Worm (Caenorhabditis elegans) whole organism, young adult: ENCODE measurements around the gene scyl-1.

Source experiments
- B0261.1 ChIP-seq: sonication (generic microtip); optimal IDR thresholded peaks from 2 replicates; lab custom pipeline; 2016; ENCODE audit warnings: mild to moderate bottlenecking, missing genetic modification characterization, moderate library complexity, missing compliant biosample characterization
- C17E4.6 ChIP-seq: fragments of 200-800 bp; sonication (Bioruptor generic); IDR thresholded peaks from 2 replicates; pipeline ENCODE4 v1.3.6; 2022; ENCODE audit warnings: missing genetic modification reagents, missing genetic modification characterization, missing compliant biosample characterization
- F10E7.11 ChIP-seq: sonication (generic microtip); optimal IDR thresholded peaks from 2 replicates; lab custom pipeline; 2017; ENCODE audit warnings: mild to moderate bottlenecking, missing genetic modification characterization, moderate library complexity, missing compliant biosample characterization
- F22D6.2 ChIP-seq: sonication (generic microtip); optimal IDR thresholded peaks from 2 replicates; lab custom pipeline; 2016; ENCODE audit warnings: mild to moderate bottlenecking, missing genetic modification characterization, missing compliant biosample characterization
- F33H1.4 ChIP-seq: fragments of 200-800 bp; sonication (Bioruptor generic); IDR thresholded peaks from 2 replicates; pipeline ENCODE4 v1.3.6; 2022; ENCODE audit warnings: missing genetic modification reagents, missing genetic modification characterization, missing compliant biosample characterization
- F52B5.7 ChIP-seq: sonication (generic microtip); optimal IDR thresholded peaks from 2 replicates; lab custom pipeline; 2016; ENCODE audit warnings: mild to moderate bottlenecking, missing genetic modification characterization, missing compliant biosample characterization
- F57A8.1 ChIP-seq: fragments of 200-800 bp; sonication (Bioruptor generic); optimal IDR thresholded peaks from 2 replicates; lab custom pipeline; 2018; ENCODE audit warnings: mild to moderate bottlenecking, missing genetic modification characterization, moderate library complexity, missing compliant biosample characterization
- K12H6.12 ChIP-seq: fragments of 200-800 bp; sonication (Bioruptor generic); optimal IDR thresholded peaks from 2 replicates; lab custom pipeline; 2018; ENCODE audit warnings: mild to moderate bottlenecking, missing genetic modification characterization, missing compliant biosample characterization
- T26A5.8 ChIP-seq: sonication (generic microtip); optimal IDR thresholded peaks from 2 replicates; lab custom pipeline; 2016; ENCODE audit warnings: missing genetic modification characterization, missing compliant biosample characterization
- Y53F4B.3 ChIP-seq: fragments of 200-800 bp; sonication (Bioruptor generic); IDR thresholded peaks from 2 replicates; pipeline ENCODE4 v1.3.6; 2022; ENCODE audit warnings: missing genetic modification reagents, missing genetic modification characterization, missing compliant biosample characterization
- Y53G8AR.9 ChIP-seq: fragments of 200-800 bp; sonication (Bioruptor generic); conservative IDR thresholded peaks from 2 replicates; pipeline ENCODE4 v1.3.6; 2022; ENCODE audit warnings: missing genetic modification reagents, missing genetic modification characterization, missing compliant biosample characterization
- Y56A3A.18 ChIP-seq: fragments of 200-800 bp; sonication (Bioruptor generic); IDR thresholded peaks from 2 replicates; pipeline ENCODE4 v1.3.6; 2022; ENCODE audit warnings: missing genetic modification reagents, missing genetic modification characterization, missing compliant biosample characterization
- akir-1 ChIP-seq: fragments of 200-800 bp; sonication (Bioruptor generic); optimal IDR thresholded peaks from 2 replicates; lab custom pipeline; 2018; ENCODE audit warnings: mild to moderate bottlenecking, missing genetic modification characterization, moderate library complexity, missing compliant biosample characterization
- aptf-3 ChIP-seq: fragments of 200-800 bp; sonication (Bioruptor generic); IDR thresholded peaks from 2 replicates; pipeline ENCODE4 v1.3.6; 2022; ENCODE audit warnings: missing genetic modification characterization, missing compliant biosample characterization
- athp-1 ChIP-seq: sonication (generic microtip); optimal IDR thresholded peaks from 2 replicates; lab custom pipeline; 2017; ENCODE audit warnings: mild to moderate bottlenecking, missing genetic modification characterization, missing compliant biosample characterization
- attf-5 ChIP-seq: fragments of 200-800 bp; sonication (Bioruptor generic); optimal IDR thresholded peaks from 2 replicates; lab custom pipeline; 2018; ENCODE audit warnings: mild to moderate bottlenecking, missing genetic modification characterization, missing compliant biosample characterization
- bed-1 ChIP-seq: fragments of 200-800 bp; sonication (Bioruptor generic); IDR thresholded peaks from 2 replicates; pipeline ENCODE4 v1.3.6; 2022; ENCODE audit warnings: missing genetic modification reagents, missing genetic modification characterization, missing compliant biosample characterization
- cebp-1 ChIP-seq, 2 experiments: fragments of 200-800 bp in 1 of 2; sonication (Bioruptor generic) in 1 of 2; sonication (generic microtip) in 1 of 2; IDR thresholded peaks in 1 of 2; optimal IDR thresholded peaks in 1 of 2; 2 replicates each; pipeline versions ENCODE4 v1.3.6 to Lab custom; 2017 to 2022; ENCODE audit warnings: missing compliant biosample characterization in 2 of 2, missing genetic modification characterization in 2 of 2, mild to moderate bottlenecking in 1 of 2, missing genetic modification reagents in 1 of 2, moderate library complexity in 1 of 2
- cebp-2 ChIP-seq: fragments of 200-800 bp; sonication (Bioruptor generic); IDR thresholded peaks from 2 replicates; pipeline ENCODE4 v1.3.6; 2022; ENCODE audit warnings: missing genetic modification characterization, missing compliant biosample characterization
- ceh-100 ChIP-seq: fragments of 200-800 bp; sonication (Bioruptor generic); IDR thresholded peaks from 2 replicates; pipeline ENCODE4 v1.3.6; 2022; ENCODE audit warnings: missing genetic modification reagents, missing genetic modification characterization, missing compliant biosample characterization
- ceh-27 ChIP-seq: fragments of 200-800 bp; sonication (Bioruptor generic); optimal IDR thresholded peaks from 2 replicates; lab custom pipeline; 2018; ENCODE audit warnings: mild to moderate bottlenecking, missing genetic modification characterization, moderate library complexity, missing compliant biosample characterization
- chd-7 ChIP-seq: sonication (generic microtip); optimal IDR thresholded peaks from 2 replicates; lab custom pipeline; 2016; ENCODE audit warnings: mild to moderate bottlenecking, missing genetic modification characterization, moderate library complexity, missing compliant biosample characterization
- dpff-1 ChIP-seq: sonication (generic microtip); optimal IDR thresholded peaks from 2 replicates; lab custom pipeline; 2017; ENCODE audit warnings: mild to moderate bottlenecking, missing genetic modification characterization, missing compliant biosample characterization
- gei-17 ChIP-seq: fragments of 200-800 bp; sonication (Bioruptor generic); optimal IDR thresholded peaks from 2 replicates; lab custom pipeline; 2018; ENCODE audit warnings: mild to moderate bottlenecking, missing genetic modification characterization, missing compliant biosample characterization
- him-1 ChIP-seq: sonication (generic microtip); optimal IDR thresholded peaks from 2 replicates; lab custom pipeline; 2016; ENCODE audit warnings: missing genotype, missing genetic modification reagents, missing genetic modification characterization, missing compliant biosample characterization
- hsf-1 ChIP-seq: fragments of 200-800 bp; sonication (Bioruptor generic); IDR thresholded peaks from 2 replicates; pipeline ENCODE4 v1.3.6; 2022; ENCODE audit warnings: missing genetic modification reagents, missing genetic modification characterization, missing compliant biosample characterization
- lin-40 ChIP-seq: sonication (generic microtip); optimal IDR thresholded peaks from 2 replicates; lab custom pipeline; 2016; ENCODE audit warnings: missing genetic modification characterization, mild to moderate bottlenecking, missing compliant biosample characterization, missing genotype, missing genetic modification reagents
- lsl-1 ChIP-seq: fragments of 200-800 bp; sonication (Bioruptor generic); optimal IDR thresholded peaks from 2 replicates; lab custom pipeline; 2018; ENCODE audit warnings: mild to moderate bottlenecking, missing genetic modification characterization, moderate library complexity, missing compliant biosample characterization
- madf-10 ChIP-seq: sonication (generic microtip); optimal IDR thresholded peaks from 2 replicates; lab custom pipeline; 2016; ENCODE audit warnings: mild to moderate bottlenecking, missing genetic modification characterization, missing compliant biosample characterization
- madf-3 ChIP-seq: fragments of 200-800 bp; sonication (Bioruptor generic); IDR thresholded peaks from 2 replicates; pipeline ENCODE4 v1.3.6; 2022; ENCODE audit warnings: missing genetic modification reagents, missing genetic modification characterization, missing compliant biosample characterization
- madf-6 ChIP-seq: fragments of 200-800 bp; sonication (Bioruptor generic); IDR thresholded peaks from 2 replicates; pipeline ENCODE4 v1.3.6; 2022; ENCODE audit warnings: missing genetic modification reagents, missing genetic modification characterization, missing compliant biosample characterization
- mxl-1 ChIP-seq: sonication (generic microtip); optimal IDR thresholded peaks from 2 replicates; lab custom pipeline; 2016; ENCODE audit warnings: missing genetic modification characterization, missing compliant biosample characterization
- nfyb-1 ChIP-seq: fragments of 200-800 bp; sonication (Bioruptor generic); IDR thresholded peaks from 2 replicates; pipeline ENCODE4 v1.3.6; 2022; ENCODE audit warnings: missing genetic modification reagents, missing genetic modification characterization, missing compliant biosample characterization
- nhr-80 ChIP-seq: sonication (generic microtip); optimal IDR thresholded peaks from 2 replicates; lab custom pipeline; 2016; ENCODE audit warnings: missing genetic modification characterization, missing compliant biosample characterization
- pbrm-1 ChIP-seq: fragments of 200-800 bp; sonication (Bioruptor generic); IDR thresholded peaks from 2 replicates; pipeline ENCODE4 v1.3.6; 2022; ENCODE audit warnings: missing genetic modification reagents, missing genetic modification characterization, missing compliant biosample characterization
- pha-4 ChIP-seq: fragments of 150-350 bp; sonication (generic microtip); optimal IDR thresholded peaks from 2 replicates; lab custom pipeline; 2014; ENCODE audit warnings: missing biosample characterization, missing genetic modification reagents, missing genetic modification characterization
- rec-8 ChIP-seq, 2 experiments: sonication (generic microtip); optimal IDR thresholded peaks; 2 replicates each; lab custom pipeline; 2016; ENCODE audit warnings: mild to moderate bottlenecking in 2 of 2, missing genetic modification characterization in 2 of 2, missing genetic modification reagents in 2 of 2, missing genotype in 2 of 2, missing biosample characterization in 1 of 2, missing compliant biosample characterization in 1 of 2, moderate library complexity in 1 of 2
- repo-1 ChIP-seq: sonication (generic microtip); optimal IDR thresholded peaks from 2 replicates; lab custom pipeline; 2017; ENCODE audit warnings: mild to moderate bottlenecking, missing genetic modification characterization, missing compliant biosample characterization
- sdz-38 ChIP-seq: sonication (generic microtip); optimal IDR thresholded peaks from 2 replicates; lab custom pipeline; 2016; ENCODE audit warnings: missing genotype, missing genetic modification characterization, missing compliant biosample characterization
- sea-2 ChIP-seq: fragments of 200-800 bp; sonication (Bioruptor generic); IDR thresholded peaks from 2 replicates; pipeline ENCODE4 v1.3.6; 2022; ENCODE audit warnings: missing genetic modification characterization, missing compliant biosample characterization
- snpc-4 ChIP-seq, 5 experiments: fragments of 150-350 bp in 1 of 5; sonication (generic microtip) in 4 of 5; optimal IDR thresholded peaks; 2 replicates each; lab custom pipeline; 2014 to 2018; ENCODE audit warnings: missing genetic modification characterization in 5 of 5, missing biosample characterization in 3 of 5, antibody characterized with exemption in 2 of 5, mild to moderate bottlenecking in 2 of 5, missing compliant biosample characterization in 2 of 5, missing genotype in 2 of 5, moderate library complexity in 2 of 5, missing genetic modification reagents in 1 of 5
- somi-1 ChIP-seq: fragments of 200-800 bp; sonication (Bioruptor generic); optimal IDR thresholded peaks from 2 replicates; lab custom pipeline; 2018; ENCODE audit warnings: mild to moderate bottlenecking, missing genetic modification characterization, missing compliant biosample characterization
- tbx-9 ChIP-seq: sonication (generic microtip); optimal IDR thresholded peaks from 2 replicates; lab custom pipeline; 2016; ENCODE audit warnings: borderline replicate concordance, missing genetic modification characterization, inconsistent platforms, missing compliant biosample characterization
- zim-3 ChIP-seq: sonication (generic microtip); optimal IDR thresholded peaks from 2 replicates; lab custom pipeline; 2017; ENCODE audit warnings: mild to moderate bottlenecking, missing genetic modification characterization, moderate library complexity, missing compliant biosample characterization
- ztf-28 ChIP-seq: fragments of 200-800 bp; sonication (Bioruptor generic); IDR thresholded peaks from 2 replicates; pipeline ENCODE4 v1.3.6; 2022; ENCODE audit warnings: missing genetic modification reagents, missing genetic modification characterization, missing compliant biosample characterization
- ztf-3 ChIP-seq: fragments of 200-800 bp; sonication (Bioruptor generic); optimal IDR thresholded peaks from 2 replicates; lab custom pipeline; 2018; ENCODE audit warnings: mild to moderate bottlenecking, missing genetic modification characterization, missing compliant biosample characterization
- ztf-6 ChIP-seq: fragments of 200-800 bp; sonication (Bioruptor generic); IDR thresholded peaks from 2 replicates; pipeline ENCODE4 v1.3.6; 2022; ENCODE audit warnings: missing genetic modification reagents, missing genetic modification characterization, missing compliant biosample characterization

scyl-1 gene

ce11 chrV:13090130-13090770 lies 48.7 kb upstream of the scyl-1 start, which contains the start of gene C34B4.4:
TSS of gene C34B4.4 (plus strand) at chrV:13090405.
- TF ChIP-seq ceh-100 (GFP tag; lab: Robert Waterston, UW) (no peak), sdz-38 (tag; lab: Kevin White, UChicago) (no peak), Y56A3A.18 (GFP tag; lab: Robert Waterston, UW) (no peak), K12H6.12 (tag; lab: Kevin White, UChicago) (peak; percentile 47), him-1 (tag; lab: Kevin White, UChicago) (no peak), madf-10 (no peak), F52B5.7 (tag; lab: Kevin White, UChicago) (no peak), ztf-28 (GFP tag; lab: Robert Waterston, UW) (no peak), rec-8 (tag; optimal IDR thresholded peaks at IDR 0.05; lab: Kevin White, UChicago) (no peak), Y53F4B.3 (no peak), madf-3 (GFP tag; lab: Robert Waterston, UW) (no peak), sea-2 (GFP tag; lab: Robert Waterston, UW) (no peak), nhr-80 (tag; lab: Kevin White, UChicago) (no peak), pha-4 (tag; lab: Kevin White, UChicago) (no peak), C17E4.6 (GFP tag; lab: Robert Waterston, UW) (no peak), cebp-2 (GFP tag; lab: Robert Waterston, UW) (no peak), madf-6 (GFP tag; lab: Robert Waterston, UW) (no peak), aptf-3 (GFP tag; lab: Robert Waterston, UW) (no peak), T26A5.8 (no peak), F10E7.11 (tag; lab: Kevin White, UChicago) (peak; percentile 58), F22D6.2 (tag; lab: Kevin White, UChicago) (peak; percentile 1), hsf-1 (no peak), ztf-6 (GFP tag; lab: Robert Waterston, UW) (no peak), B0261.1 (tag; lab: Kevin White, UChicago) (no peak), snpc-4 (GFP tag; optimal IDR thresholded peaks at IDR 0.05; lab: Kevin White, UChicago) (peak; percentile 26), snpc-4 (tag; optimal IDR thresholded peaks at IDR 0.05; lab: Kevin White, UChicago) (no peak), lsl-1 (GFP tag; lab: Kevin White, UChicago) (no peak), cebp-1 (GFP tag; IDR thresholded peaks at IDR 0.05; lab: Robert Waterston, UW) (no peak), cebp-1 (tag; optimal IDR thresholded peaks at IDR 0.05; lab: Kevin White, UChicago) (no peak), chd-7 (tag; lab: Kevin White, UChicago) (peak; percentile 2), gei-17 (GFP tag; lab: Kevin White, UChicago) (no peak), F33H1.4 (GFP tag; lab: Robert Waterston, UW) (no peak), mxl-1 (tag; lab: Kevin White, UChicago) (no peak), repo-1 (tag; lab: Kevin White, UChicago) (no peak), attf-5 (GFP tag; lab: Kevin White, UChicago) (no peak), F57A8.1 (GFP tag; lab: Kevin White, UChicago) (no peak), lin-40 (tag; lab: Kevin White, UChicago) (no peak), akir-1 (GFP tag; lab: Kevin White, UChicago) (no peak), tbx-9 (no peak), dpff-1 (tag; lab: Kevin White, UChicago) (no peak), bed-1 (no peak), nfyb-1 (GFP tag; lab: Robert Waterston, UW) (0 out of 2 replicates have a peak, but pooled peaks have one; percentile 47), athp-1 (tag; lab: Kevin White, UChicago) (peak; percentile 15), zim-3 (tag; lab: Kevin White, UChicago) (peak; percentile 60), Y53G8AR.9 (GFP tag; lab: Robert Waterston, UW) (no peak), somi-1 (GFP tag; lab: Kevin White, UChicago) (no peak), pbrm-1 (GFP tag; lab: Robert Waterston, UW) (no peak), ztf-3 (GFP tag; lab: Kevin White, UChicago) (peak; percentile 24), ceh-27 (GFP tag; lab: Kevin White, UChicago) (no peak)
